Fruit fly (Drosophila melanogaster): Measurements from ENCODE around the gene Task6.

Gene Task6

dm6 chr3R:13660924-13661659 is 13.2 kb downstream of the Task6 start, which contains the start of gene B52 (continued):
- TF ChIP-seq dmrt99B (tag; optimal IDR thresholded peaks at IDR 0.05) (no peak), vfl (GFP tag; optimal IDR thresholded peaks at IDR 0.05) (peak; percentile 20), CG17612 (GFP tag; IDR thresholded peaks at IDR 0.05) (peak; percentile 54; the same call in 1 of the 2 replicates), CG2129 (GFP tag; IDR thresholded peaks at IDR 0.05; ENCODE audit: partially characterized antibody) (peak; percentile 18; the same call in 1 of the 2 replicates), CG7786 (GFP tag; optimal IDR thresholded peaks at IDR 0.05) (peak; percentile 21), CG11247 (GFP tag; IDR thresholded peaks at IDR 0.05) (peak; percentile 63), zf30C (GFP tag; optimal IDR thresholded peaks at IDR 0.05) (peak; percentile 20), hbn (GFP tag; IDR thresholded peaks at IDR 0.05; ENCODE audit: partially characterized antibody) (no peak), CG30020 (tag; optimal IDR thresholded peaks at IDR 0.05) (peak; percentile 89), CG14014 (GFP tag; IDR thresholded peaks at IDR 0.05) (no peak; the same call in none of the 2 replicates), CG8359 (GFP tag; optimal IDR thresholded peaks at IDR 0.05; ENCODE audit: borderline replicate concordance) (peak; percentile 51), HLHmδ (GFP tag; optimal IDR thresholded peaks at IDR 0.05) (peak; percentile 90), dati (GFP tag; IDR thresholded peaks at IDR 0.05) (0 out of 2 replicates have a peak, but pooled peaks have one; percentile 40), Hr39 (optimal IDR thresholded peaks at IDR 0.05) (no peak), CG8944 (GFP tag; optimal IDR thresholded peaks at IDR 0.05) (no peak), insv (GFP tag; optimal IDR thresholded peaks at IDR 0.05) (peak in 1 of 2 experiments; percentile 38), CG7963 (GFP tag; IDR thresholded peaks at IDR 0.05; ENCODE audit: partially characterized antibody) (0 out of 3 replicates have a peak, but pooled peaks have one; percentile 28), ems (GFP tag; optimal IDR thresholded peaks at IDR 0.05) (peak; percentile 51), Xrp1 (GFP tag; IDR thresholded peaks at IDR 0.05) (no peak; the same call in 1 of the 2 replicates), knrl (GFP tag; IDR thresholded peaks at IDR 0.05; ENCODE audit: partially characterized antibody) (peak; percentile 59), H15 (GFP tag; IDR thresholded peaks at IDR 0.05) (peak; percentile 60; the same call in 2 of the 3 replicates), NfI (GFP tag; optimal IDR thresholded peaks at IDR 0.05) (peak; percentile 82), CG6765 (GFP tag; optimal IDR thresholded peaks at IDR 0.05) (peak; percentile 85), CG7271 (tag; optimal IDR thresholded peaks at IDR 0.05) (peak; percentile 78), Sry-δ (GFP tag; optimal IDR thresholded peaks at IDR 0.05) (peak; percentile 60), Meics (GFP tag; optimal IDR thresholded peaks at IDR 0.05) (peak; percentile 79), CG7372 (GFP tag; IDR thresholded peaks at IDR 0.05) (no peak; the same call in 1 of the 2 replicates), CG11723 (GFP tag; optimal IDR thresholded peaks at IDR 0.05) (peak; percentile 47), unpg (GFP tag; optimal IDR thresholded peaks at IDR 0.05) (peak; percentile 63), ara (GFP tag; IDR thresholded peaks at IDR 0.05) (peak; percentile 46; the same call in 1 of the 2 replicates), sisA (GFP tag; IDR thresholded peaks at IDR 0.05) (peak; percentile 62), CG15269 (tag; optimal IDR thresholded peaks at IDR 0.05) (no peak), gro (GFP tag; optimal IDR thresholded peaks at IDR 0.05) (peak; percentile 39), CG16779 (GFP tag; IDR thresholded peaks at IDR 0.05) (peak; percentile 61), gcm (GFP tag; optimal IDR thresholded peaks at IDR 0.05) (peak; percentile 78), Drgx (GFP tag; IDR thresholded peaks at IDR 0.05) (peak; percentile 50), CG32532 (GFP tag; IDR thresholded peaks at IDR 0.05) (peak; percentile 77), CG34376 (GFP tag; optimal IDR thresholded peaks at IDR 0.05) (peak; percentile 84), ken (GFP tag; IDR thresholded peaks at IDR 0.05) (peak; percentile 59; the same call in 2 of the 3 replicates), CG10959 (GFP tag; IDR thresholded peaks at IDR 0.05) (peak; percentile 29; the same call in 1 of the 2 replicates), al (GFP tag; IDR thresholded peaks at IDR 0.05) (peak; percentile 53; the same call in 1 of the 2 replicates), dimm (GFP tag; IDR thresholded peaks at IDR 0.05) (no peak), Nf-YB (GFP tag; optimal IDR thresholded peaks at IDR 0.05) (peak; percentile 42), Nf-YA (GFP tag; IDR thresholded peaks at IDR 0.05) (0 out of 2 replicates have a peak, but pooled peaks have one; percentile 35), gfzf (GFP tag; optimal IDR thresholded peaks at IDR 0.05) (peak; percentile 42), CG14860 (GFP tag; IDR thresholded peaks at IDR 0.05; ENCODE audit: partially characterized antibody) (no peak; the same call in 2 of the 3 replicates), kni (GFP tag; optimal IDR thresholded peaks at IDR 0.05) (peak; percentile 86), phol (tag; optimal IDR thresholded peaks at IDR 0.05) (peak; percentile 99)
